Fruit fly (Drosophila melanogaster): Measurements from ENCODE around the gene rumpel.
A peak's percentile ranks its signal among the peaks of the same experiment; 100 is the strongest.

Gene rumpel

dm6 chrX:7418294-7418693, at the start of gene rumpel:
Gene rumpel (plus strand): TSS chrX:7418594.
- no peak for TF ChIP-seq schlank (tag; optimal IDR thresholded peaks at IDR 0.05)
- no peak for TF ChIP-seq pros (GFP tag; optimal IDR thresholded peaks at IDR 0.05)
- TF ChIP-seq jing (GFP tag; optimal IDR thresholded peaks at IDR 0.05), result no peak
- TF ChIP-seq Oaz (GFP tag; IDR thresholded peaks at IDR 0.05), result no peak
- no peak for TF ChIP-seq ssp (GFP tag; IDR thresholded peaks at IDR 0.05)
- no peak for TF ChIP-seq odd (GFP tag; optimal IDR thresholded peaks at IDR 0.05)
- TF ChIP-seq ham (GFP tag; IDR thresholded peaks at IDR 0.05), result no peak
- no peak for TF ChIP-seq dan (GFP tag; IDR thresholded peaks at IDR 0.05)
- no peak for TF ChIP-seq slou (GFP tag; optimal IDR thresholded peaks at IDR 0.05)

dm6 chrX:7372475-7372874, 45.9 kb upstream of the rumpel start:
- peak; percentile 30 for TF ChIP-seq Ets65A (GFP tag)
- peak; percentile 51 for TF ChIP-seq sens (GFP tag)
- no peak for TF ChIP-seq run (tag; optimal IDR thresholded peaks at IDR 0.05)

DNA sequence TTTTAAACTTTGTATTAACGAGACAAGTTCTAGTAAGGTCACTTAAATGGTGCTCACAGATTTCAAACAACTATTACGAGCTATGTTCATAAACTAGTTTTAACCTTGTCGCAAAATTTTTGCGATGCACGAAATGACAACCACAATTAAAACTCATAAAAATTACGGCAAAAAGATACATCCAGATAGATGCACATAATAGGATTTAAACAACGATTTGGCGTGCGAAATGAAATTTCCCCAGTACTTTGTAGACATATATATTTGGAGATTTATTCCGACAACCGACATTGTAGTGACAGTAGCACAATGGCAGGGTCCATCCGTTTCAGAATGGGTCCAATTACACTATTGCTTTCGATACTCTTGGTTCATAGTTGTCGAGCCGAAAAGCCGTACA, 40.6 kb upstream of the rumpel start, which contains the start of gene CheA7a:
Gene CheA7a (plus strand): TSS at position 301 of the 400 bp plus-strand sequence.
- TF ChIP-seq Med (GFP tag) (no peak), Ets65A (GFP tag) (peak; percentile 77)

- TF ChIP-seq CG1603 (tag; optimal IDR thresholded peaks at IDR 0.05) (peak; percentile 14), sens (GFP tag) (peak; percentile 43), prd (optimal IDR thresholded peaks at IDR 0.05) (no peak), prd (GFP tag; IDR thresholded peaks at IDR 0.05) (0 out of 3 replicates have a peak, but pooled peaks have one; percentile 12), dmrt11E (tag; optimal IDR thresholded peaks at IDR 0.05) (peak; percentile 14), CkIIα-i1 (GFP tag; IDR thresholded peaks at IDR 0.05) (no peak)
These were observed 38.8 kb upstream of the rumpel start for dm6 chrX:7379569-7379968.

- TF ChIP-seq Hand (GFP tag; optimal IDR thresholded peaks at IDR 0.05) (no peak), Oli (tag; optimal IDR thresholded peaks at IDR 0.05) (no peak), Med (GFP tag) (no peak), run (tag; optimal IDR thresholded peaks at IDR 0.05) (no peak), ato (GFP tag; IDR thresholded peaks at IDR 0.05; ENCODE audit: partially characterized antibody) (no peak), CG11560 (tag; IDR thresholded peaks at IDR 0.05) (no peak), zfh2 (GFP tag; optimal IDR thresholded peaks at IDR 0.05) (no peak), CG7271 (tag; optimal IDR thresholded peaks at IDR 0.05) (no peak), NC2α (GFP tag; optimal IDR thresholded peaks at IDR 0.05) (no peak), so (GFP tag; IDR thresholded peaks at IDR 0.05) (no peak), Hmr (GFP tag; optimal IDR thresholded peaks at IDR 0.05) (no peak), NFAT (GFP tag; IDR thresholded peaks at IDR 0.05) (no peak), CG2116 (GFP tag; optimal IDR thresholded peaks at IDR 0.05) (no peak), CoRest (tag; optimal IDR thresholded peaks at IDR 0.05) (no peak), chm (GFP tag; IDR thresholded peaks at IDR 0.05) (no peak), Sox100B (GFP tag; optimal IDR thresholded peaks at IDR 0.05) (no peak)
These were observed 35.5 kb upstream of the rumpel start, which contains the start of gene CG42781 for dm6 chrX:7382890-7383289. Gene CG42781 (minus strand): TSS chrX:7382990.

DNA sequence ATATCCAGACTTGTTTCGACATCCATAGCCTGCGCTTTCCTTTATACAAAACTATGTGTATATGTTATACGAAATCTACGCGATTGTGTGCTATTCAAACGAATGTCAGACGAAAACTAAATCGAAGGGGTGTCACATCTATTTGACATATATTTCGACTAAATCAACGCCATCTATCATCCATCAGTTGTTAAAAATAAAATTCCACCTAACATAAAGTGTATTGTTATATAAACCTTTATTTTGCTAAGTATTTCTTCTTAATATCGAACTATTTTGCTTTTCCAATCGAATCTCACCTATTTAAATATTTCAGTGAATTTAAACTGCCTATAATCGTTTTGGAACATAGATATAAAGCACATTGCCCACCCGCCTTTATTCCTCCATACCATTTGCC, 15.3 kb upstream of the rumpel start, which contains the start of gene CG15035:
Gene CG15035 (minus strand): TSS at position 101 of the 400 bp plus-strand sequence.
- TF ChIP-seq Spps (tag; optimal IDR thresholded peaks at IDR 0.05) (no peak), YL-1 (GFP tag; optimal IDR thresholded peaks at IDR 0.05) (no peak), eyg (GFP tag; optimal IDR thresholded peaks at IDR 0.05) (no peak), ato (GFP tag; IDR thresholded peaks at IDR 0.05; ENCODE audit: partially characterized antibody) (no peak), CG8089 (GFP tag; optimal IDR thresholded peaks at IDR 0.05) (no peak), Xrp1 (GFP tag; IDR thresholded peaks at IDR 0.05) (no peak), usp (GFP tag; optimal IDR thresholded peaks at IDR 0.05) (no peak), pum (GFP tag; optimal IDR thresholded peaks at IDR 0.05) (no peak), CG6813 (GFP tag; optimal IDR thresholded peaks at IDR 0.05) (no peak), CG6689 (GFP tag; IDR thresholded peaks at IDR 0.05) (no peak), lilli (GFP tag; optimal IDR thresholded peaks at IDR 0.05) (no peak), crp (GFP tag; optimal IDR thresholded peaks at IDR 0.05) (no peak)

Measured in whole organism, embryonic.